Worm (Caenorhabditis elegans) whole organism, L1 larva: ENCODE data around the gene nhx-3.

Experiments
- lsy-2 ChIP-seq, 2 experiments: fragments of 150-350 bp; optimal IDR thresholded peaks; 2 replicates each; lab custom pipeline; 2014; ENCODE audit warnings: missing biosample characterization in 2 of 2, missing genetic modification characterization in 2 of 2
- unc-62 ChIP-seq: fragments of 150-350 bp; optimal IDR thresholded peaks from 2 replicates; lab custom pipeline; 2014; ENCODE audit warnings: missing biosample characterization, missing genetic modification reagents, missing genetic modification characterization

- TF ChIP-seq lsy-2 (tag; optimal IDR thresholded peaks at IDR 0.05; lab: Kevin White, UChicago) (no peak), unc-62 (no peak)
These were observed 7.3 kb downstream of the nhx-3 start, which contains the start of gene C54F6.12 for ce11 chrV:7538018-7538417.
